Worm (Caenorhabditis elegans): Measurements from ENCODE around the gene col-128.

ce11 chrIV:11566146-11566545 lies 14.4 kb upstream of the col-128 start, which contains the start of gene sec-24.1:
- TF ChIP-seq npax-4 (tag; optimal IDR thresholded peaks at IDR 0.05): no peak
- TF ChIP-seq ets-4 (tag; optimal IDR thresholded peaks at IDR 0.05): peak; percentile 17
- TF ChIP-seq nfya-1 (tag; optimal IDR thresholded peaks at IDR 0.05): peak; percentile 94
- no peak for TF ChIP-seq hlh-15 (tag; optimal IDR thresholded peaks at IDR 0.05)
- no peak for TF ChIP-seq ama-1 (optimal IDR thresholded peaks at IDR 0.05)
- TF ChIP-seq lim-6 (tag; optimal IDR thresholded peaks at IDR 0.05): no peak
- TF ChIP-seq lin-11 (tag; optimal IDR thresholded peaks at IDR 0.05): no peak
- TF ChIP-seq elt-2 (tag; optimal IDR thresholded peaks at IDR 0.05): no peak
